Fruit fly (Drosophila melanogaster) whole organism: ENCODE measurements around the gene Irk2.

Experiments used
- EcR ChIP-seq, 2 experiments: fragments of >200 bp; optimal IDR thresholded peaks; 2 replicates each; lab custom pipeline; 2017; ENCODE audit warnings: missing biosample characterization in 2 of 2, missing genetic modification characterization in 2 of 2, missing genetic modification reagents in 2 of 2
- pan ChIP-seq: fragments of >200 bp; optimal IDR thresholded peaks from 2 replicates; lab custom pipeline; 2017
- psq ChIP-seq: fragments of >200 bp; optimal IDR thresholded peaks from 2 replicates; lab custom pipeline; 2017

dm6 chr3R:23476085-23476484, 43.2 kb downstream of the Irk2 start:
- TF ChIP-seq EcR (GFP tag; optimal IDR thresholded peaks at IDR 0.05; lab: Kevin White, UChicago) = no peak
- no peak for TF ChIP-seq pan (lab: Kevin White, UChicago)
- TF ChIP-seq psq = no peak
